Worm (Caenorhabditis elegans) whole organism, L1 larva: ENCODE data around the gene fbxa-154.

Experiments used
- F16B12.6 ChIP-seq: fragments of 150-350 bp; optimal IDR thresholded peaks from 2 replicates; lab custom pipeline; 2014; ENCODE audit warnings: missing biosample characterization, missing genetic modification characterization
- alr-1 ChIP-seq: fragments of 200-800 bp; sonication (Bioruptor generic); optimal IDR thresholded peaks from 2 replicates; lab custom pipeline; 2018; ENCODE audit warnings: borderline replicate concordance, mild to moderate bottlenecking, missing genetic modification characterization, missing compliant biosample characterization
- ama-1 ChIP-seq: fragments of 150-350 bp; optimal IDR thresholded peaks from 2 replicates; lab custom pipeline; 2014
- blmp-1 ChIP-seq: fragments of 150-350 bp; optimal IDR thresholded peaks from 2 replicates; lab custom pipeline; 2014; ENCODE audit warnings: missing biosample characterization, missing genetic modification characterization
- ceh-63 ChIP-seq: fragments of 200-800 bp; sonication (Bioruptor generic); optimal IDR thresholded peaks from 2 replicates; lab custom pipeline; 2018; ENCODE audit warnings: mild to moderate bottlenecking, missing genetic modification characterization, missing compliant biosample characterization
- ceh-8 ChIP-seq: fragments of 200-800 bp; sonication (Bioruptor generic); optimal IDR thresholded peaks from 2 replicates; lab custom pipeline; 2018; ENCODE audit warnings: mild to moderate bottlenecking, missing genetic modification characterization, moderate library complexity, missing compliant biosample characterization
- ceh-82 ChIP-seq, 3 experiments: fragments of 150-350 bp in 1 of 3; sonication (generic microtip) in 2 of 3; optimal IDR thresholded peaks; 2 replicates each; lab custom pipeline; 2014 to 2017; ENCODE audit warnings: missing biosample characterization in 3 of 3, missing genetic modification characterization in 3 of 3
- ces-1 ChIP-seq: fragments of 150-350 bp; optimal IDR thresholded peaks from 2 replicates; lab custom pipeline; 2014; ENCODE audit warnings: missing biosample characterization, missing genetic modification reagents, missing genetic modification characterization
- efl-1 ChIP-seq, 4 experiments: fragments of 150-350 bp; optimal IDR thresholded peaks in 3 of 4; peaks in 1 of 4; 1 replicate in 1 of 4; 2 replicates in 3 of 4; lab custom pipeline; 2014; ENCODE audit warnings: missing biosample characterization in 2 of 4, missing genetic modification characterization in 2 of 4, missing genetic modification reagents in 2 of 4
- efl-3 ChIP-seq: fragments of 200-800 bp; sonication (Bioruptor generic); optimal IDR thresholded peaks from 2 replicates; lab custom pipeline; 2018; ENCODE audit warnings: mild to moderate bottlenecking, missing genetic modification characterization, missing compliant biosample characterization
- elt-3 ChIP-seq, 6 experiments: fragments of 150-350 bp in 1 of 6; sonication (generic microtip); optimal IDR thresholded peaks; 2 replicates each; lab custom pipeline; 2017 to 2018; ENCODE audit warnings: missing biosample characterization in 6 of 6, missing genetic modification characterization in 6 of 6, inconsistent platforms in 1 of 6
- ets-5 ChIP-seq: fragments of 200-800 bp; sonication (Bioruptor generic); IDR thresholded peaks from 2 replicates; pipeline ENCODE4 v1.3.6; 2022; ENCODE audit warnings: missing genetic modification characterization, missing compliant biosample characterization
- fkh-4 ChIP-seq: sonication (generic microtip); optimal IDR thresholded peaks from 2 replicates; lab custom pipeline; 2016; ENCODE audit warnings: missing compliant biosample characterization, missing genetic modification characterization, borderline replicate concordance
- fkh-8 ChIP-seq: sonication (generic microtip); optimal IDR thresholded peaks from 2 replicates; lab custom pipeline; 2016; ENCODE audit warnings: mild to moderate bottlenecking, missing genetic modification characterization, missing compliant biosample characterization
- fos-1 ChIP-seq: fragments of 150-350 bp; optimal IDR thresholded peaks from 2 replicates; lab custom pipeline; 2014; ENCODE audit warnings: missing biosample characterization, missing genetic modification characterization
- irx-1 ChIP-seq: sonication (generic microtip); optimal IDR thresholded peaks from 2 replicates; lab custom pipeline; 2016; ENCODE audit warnings: missing genetic modification characterization, missing compliant biosample characterization
- isw-1 ChIP-seq: fragments of 200-800 bp; sonication (Bioruptor generic); IDR thresholded peaks from 2 replicates; pipeline ENCODE4 v1.3.6; 2022; ENCODE audit warnings: missing genetic modification characterization, missing compliant biosample characterization
- lin-13 ChIP-seq: fragments of 150-350 bp; optimal IDR thresholded peaks from 2 replicates; lab custom pipeline; 2014; ENCODE audit warnings: missing biosample characterization, missing genetic modification reagents, missing genetic modification characterization
- lin-15B ChIP-seq: fragments of 150-350 bp; sonication (generic microtip); optimal IDR thresholded peaks from 3 replicates; lab custom pipeline; 2014; ENCODE audit warnings: missing biosample characterization, missing genetic modification characterization
- lin-35 ChIP-seq, 2 experiments: fragments of 150-350 bp; optimal IDR thresholded peaks; 2 replicates each; lab custom pipeline; 2014; ENCODE audit warnings: missing biosample characterization in 2 of 2, missing genetic modification characterization in 2 of 2, missing genetic modification reagents in 2 of 2
- lin-39 ChIP-seq: fragments of 150-350 bp; optimal IDR thresholded peaks from 2 replicates; lab custom pipeline; 2014; ENCODE audit warnings: missing biosample characterization, missing genetic modification reagents, missing genetic modification characterization
- lir-3 ChIP-seq: sonication (generic microtip); optimal IDR thresholded peaks from 2 replicates; lab custom pipeline; 2016; ENCODE audit warnings: mild to moderate bottlenecking, missing genetic modification characterization, moderate library complexity, missing compliant biosample characterization; ENCODE audit not compliant: poor library complexity
- mab-9 ChIP-seq: fragments of 200-800 bp; sonication (Bioruptor generic); IDR thresholded peaks from 2 replicates; pipeline ENCODE4 v1.3.6; 2022; ENCODE audit warnings: missing genetic modification reagents, missing genetic modification characterization, missing compliant biosample characterization
- mdl-1 ChIP-seq, 2 experiments: fragments of 150-350 bp; optimal IDR thresholded peaks; 2 replicates each; lab custom pipeline; 2014 to 2017; ENCODE audit warnings: missing biosample characterization in 2 of 2, missing genetic modification characterization in 2 of 2, inconsistent platforms in 1 of 2
- mef-2 ChIP-seq: fragments of 150-350 bp; optimal IDR thresholded peaks from 2 replicates; lab custom pipeline; 2014; ENCODE audit warnings: missing biosample characterization, missing genetic modification characterization
- nhr-19 ChIP-seq: fragments of 200-800 bp; sonication (Bioruptor generic); conservative IDR thresholded peaks from 2 replicates; pipeline ENCODE4 v1.3.6; 2022; ENCODE audit warnings: missing genetic modification characterization, missing compliant biosample characterization
- nhr-237 ChIP-seq: fragments of 150-350 bp; optimal IDR thresholded peaks from 2 replicates; lab custom pipeline; 2014; ENCODE audit warnings: missing biosample characterization, missing genetic modification characterization
- nhr-28 ChIP-seq: fragments of 150-350 bp; optimal IDR thresholded peaks from 2 replicates; lab custom pipeline; 2014; ENCODE audit warnings: missing biosample characterization, missing genetic modification characterization
- nhr-71 ChIP-seq: sonication (generic microtip); optimal IDR thresholded peaks from 2 replicates; lab custom pipeline; 2016; ENCODE audit warnings: mild to moderate bottlenecking, missing genetic modification characterization, moderate library complexity, missing compliant biosample characterization
- nhr-76 ChIP-seq: sonication (generic microtip); optimal IDR thresholded peaks from 2 replicates; lab custom pipeline; 2017; ENCODE audit warnings: missing biosample characterization, missing genetic modification characterization
- nhr-85 ChIP-seq: sonication (generic microtip); peaks from one replicate; lab custom pipeline; 2016; ENCODE audit warnings: missing genetic modification characterization, inconsistent platforms, missing compliant biosample characterization
- pag-3 ChIP-seq: sonication (generic microtip); optimal IDR thresholded peaks from 2 replicates; lab custom pipeline; 2017; ENCODE audit warnings: missing genetic modification characterization, mild to moderate bottlenecking, missing compliant biosample characterization, antibody characterized with exemption, borderline replicate concordance; ENCODE audit not compliant: insufficient read depth
- rnt-1 ChIP-seq: sonication (generic microtip); optimal IDR thresholded peaks from 2 replicates; lab custom pipeline; 2016; ENCODE audit warnings: mild to moderate bottlenecking, missing genetic modification characterization, moderate library complexity, missing compliant biosample characterization
- snpc-4 ChIP-seq: fragments of 150-350 bp; optimal IDR thresholded peaks from 2 replicates; lab custom pipeline; 2014; ENCODE audit warnings: missing biosample characterization, missing genetic modification characterization
- sox-4 ChIP-seq: sonication (generic microtip); optimal IDR thresholded peaks from 2 replicates; lab custom pipeline; 2016; ENCODE audit warnings: missing genetic modification characterization, missing compliant biosample characterization
- sptf-1 ChIP-seq: fragments of 150-350 bp; optimal IDR thresholded peaks from 2 replicates; lab custom pipeline; 2014; ENCODE audit warnings: missing biosample characterization, missing genetic modification characterization
- tbx-2 ChIP-seq: sonication (generic microtip); optimal IDR thresholded peaks from 2 replicates; lab custom pipeline; 2016; ENCODE audit warnings: missing genetic modification characterization, missing compliant biosample characterization
- tlp-1 ChIP-seq: fragments of 150-350 bp; optimal IDR thresholded peaks from 2 replicates; lab custom pipeline; 2014; ENCODE audit warnings: missing biosample characterization, missing genetic modification characterization
- unc-130 ChIP-seq: fragments of 150-350 bp; optimal IDR thresholded peaks from 2 replicates; lab custom pipeline; 2017; ENCODE audit warnings: missing biosample characterization, missing genetic modification characterization, inconsistent platforms
- unc-62 ChIP-seq: fragments of 150-350 bp; optimal IDR thresholded peaks from 2 replicates; lab custom pipeline; 2014; ENCODE audit warnings: missing biosample characterization, missing genetic modification reagents, missing genetic modification characterization
- unc-86 ChIP-seq: sonication (generic microtip); optimal IDR thresholded peaks from 2 replicates; lab custom pipeline; 2016; ENCODE audit warnings: missing genetic modification characterization, missing compliant biosample characterization
- zag-1 ChIP-seq: fragments of 150-350 bp; optimal IDR thresholded peaks from 2 replicates; lab custom pipeline; 2014; ENCODE audit warnings: missing biosample characterization, missing genetic modification characterization
- ztf-11 ChIP-seq, 2 experiments: sonication (generic microtip); optimal IDR thresholded peaks; 2 replicates each; lab custom pipeline; 2016 to 2017; ENCODE audit warnings: missing genetic modification characterization in 2 of 2, missing biosample characterization in 1 of 2, missing compliant biosample characterization in 1 of 2

fbxa-154 gene

ce11 chrV:15569702-15570430, 35.1 kb downstream of the fbxa-154 start, which contains the start of gene lsm-5 (continued):
- TF ChIP-seq nhr-85 (no peak), fos-1 (tag; lab: Kevin White, UChicago) (peak; percentile 11), tbx-2 (tag; lab: Kevin White, UChicago) (peak; percentile 63), mab-9 (GFP tag; lab: Robert Waterston, UW) (no peak), lin-15B (tag; lab: Kevin White, UChicago) (peak; percentile 34), nhr-237 (tag; lab: Kevin White, UChicago) (no peak), blmp-1 (no peak), ceh-63 (GFP tag; lab: Kevin White, UChicago) (no peak), ceh-82 (tag; optimal IDR thresholded peaks at IDR 0.05; lab: Kevin White, UChicago) (peak in 2 of 3 experiments; percentile 48 to 56), mef-2 (tag; lab: Kevin White, UChicago) (no peak), irx-1 (tag; lab: Kevin White, UChicago) (peak; percentile 52), sptf-1 (no peak), nhr-71 (peak; percentile 64), tlp-1 (tag; lab: Kevin White, UChicago) (no peak), rnt-1 (peak; percentile 51), ces-1 (GFP tag; lab: Kevin White, UChicago) (no peak), lin-39 (tag; lab: Kevin White, UChicago) (no peak), isw-1 (GFP tag; lab: Robert Waterston, UW) (peak; percentile 39), nhr-76 (tag; lab: Kevin White, UChicago) (no peak), unc-130 (peak; percentile 50), zag-1 (tag; lab: Kevin White, UChicago) (no peak), unc-62 (no peak), nhr-19 (GFP tag; lab: Robert Waterston, UW) (peak; percentile 64), lir-3 (no peak), elt-3 (tag; optimal IDR thresholded peaks at IDR 0.05; lab: Kevin White, UChicago) (peak in 1 of 6 experiments; percentile 58), sox-4 (tag; lab: Kevin White, UChicago) (no peak), snpc-4 (tag; lab: Kevin White, UChicago) (peak; percentile 56), ztf-11 (tag; optimal IDR thresholded peaks at IDR 0.05; lab: Kevin White, UChicago) (no peak), ama-1 (lab: Kevin White, UChicago) (peak; percentile 95), pag-3 (no peak), unc-86 (peak; percentile 5), mdl-1 (tag; optimal IDR thresholded peaks at IDR 0.05; lab: Kevin White, UChicago) (peak in 1 of 2 experiments; percentile 26), nhr-28 (tag; lab: Kevin White, UChicago) (no peak)

- no peak for TF ChIP-seq efl-3 (GFP tag; lab: Kevin White, UChicago)
- TF ChIP-seq efl-1 (optimal IDR thresholded peaks at IDR 0.05; lab: Kevin White, UChicago): no peak
- TF ChIP-seq efl-1 (GFP tag; optimal IDR thresholded peaks at IDR 0.05 in 1 of 2; lab: Kevin White, UChicago): peak in 1 of 2 experiments; percentile 88
- no peak for TF ChIP-seq F16B12.6 (tag; lab: Kevin White, UChicago)
- peak; percentile 3 for TF ChIP-seq lir-3
- no peak for TF ChIP-seq ets-5
- TF ChIP-seq ceh-8 (GFP tag; lab: Kevin White, UChicago): no peak
- TF ChIP-seq ama-1 (lab: Kevin White, UChicago): peak; percentile 13
- no peak for TF ChIP-seq irx-1 (tag; lab: Kevin White, UChicago)
- TF ChIP-seq unc-86: no peak
Measured at ce11 chrV:15568381-15568780, 36.6 kb downstream of the fbxa-154 start.

- TF ChIP-seq lin-35 (GFP tag; optimal IDR thresholded peaks at IDR 0.05; lab: Kevin White, UChicago) (peak in 1 of 2 experiments; percentile 37), fkh-4 (no peak), alr-1 (tag; lab: Kevin White, UChicago) (no peak), fkh-8 (no peak), efl-1 (optimal IDR thresholded peaks at IDR 0.05; lab: Kevin White, UChicago) (no peak), efl-1 (GFP tag; optimal IDR thresholded peaks at IDR 0.05 in 1 of 2; lab: Kevin White, UChicago) (peak in 1 of 2 experiments; percentile 85), lin-13 (GFP tag; lab: Kevin White, UChicago) (no peak), mab-9 (GFP tag; lab: Robert Waterston, UW) (no peak), fos-1 (tag; lab: Kevin White, UChicago) (no peak)
- TF ChIP-seq, all 84 proteins: peak for 2
Measured at ce11 chrV:15567344-15567804, 37.6 kb downstream of the fbxa-154 start, which contains the start of gene acs-2. Gene acs-2 (plus strand): TSS chrV:15567394.
